Worm (Caenorhabditis elegans) whole organism, L4 larva: ENCODE data around the gene Y66A7A.4.

ENCODE experiments used
- dmd-8 ChIP-seq: fragments of 200-800 bp; sonication (Bioruptor generic); IDR thresholded peaks from 2 replicates; pipeline ENCODE4 v1.3.6; 2022; ENCODE audit warnings: missing genetic modification characterization, missing compliant biosample characterization
- lin-39 ChIP-seq: fragments of 150-350 bp; optimal IDR thresholded peaks from 2 replicates; lab custom pipeline; 2014; ENCODE audit warnings: missing biosample characterization, missing genetic modification reagents, missing genetic modification characterization
- mep-1 ChIP-seq: fragments of 150-350 bp; sonication (generic microtip); optimal IDR thresholded peaks from 3 replicates; lab custom pipeline; 2014; ENCODE audit warnings: missing biosample characterization, missing genetic modification characterization
- unc-62 ChIP-seq, 3 experiments: fragments of 150-350 bp in 1 of 3; sonication (generic microtip); optimal IDR thresholded peaks in 2 of 3; peaks in 1 of 3; 1 replicate in 1 of 3; 2 replicates in 2 of 3; lab custom pipeline; 2014 to 2017; ENCODE audit warnings: missing biosample characterization in 3 of 3, missing genetic modification characterization in 3 of 3, missing genetic modification reagents in 3 of 3, missing genotype in 1 of 3
- vab-7 ChIP-seq: fragments of 200-800 bp; sonication (Bioruptor generic); IDR thresholded peaks from 2 replicates; pipeline ENCODE4 v1.3.6; 2022; ENCODE audit warnings: missing genetic modification reagents, missing genetic modification characterization, missing compliant biosample characterization
- zag-1 ChIP-seq: fragments of 150-350 bp; optimal IDR thresholded peaks from 2 replicates; lab custom pipeline; 2014; ENCODE audit warnings: missing biosample characterization, missing genetic modification characterization

- TF ChIP-seq unc-62 (GFP tag; optimal IDR thresholded peaks at IDR 0.05 in 1 of 2; lab: Kevin White, UChicago) (no peak), unc-62 (tag; optimal IDR thresholded peaks at IDR 0.05; lab: Kevin White, UChicago) (no peak), mep-1 (tag; lab: Kevin White, UChicago) (no peak), dmd-8 (GFP tag; lab: Robert Waterston, UW) (no peak), zag-1 (tag; lab: Kevin White, UChicago) (no peak), lin-39 (tag; lab: Kevin White, UChicago) (no peak), vab-7 (GFP tag; lab: Robert Waterston, UW) (no peak)
Measured at ce11 chrIII:11573921-11574320, 38.5 kb upstream of the Y66A7A.4 start, which contains the start of gene Y66D12A.8.
